Fruit fly (Drosophila melanogaster): ENCODE results near the gene CG12402.

Gene CG12402

DNA sequence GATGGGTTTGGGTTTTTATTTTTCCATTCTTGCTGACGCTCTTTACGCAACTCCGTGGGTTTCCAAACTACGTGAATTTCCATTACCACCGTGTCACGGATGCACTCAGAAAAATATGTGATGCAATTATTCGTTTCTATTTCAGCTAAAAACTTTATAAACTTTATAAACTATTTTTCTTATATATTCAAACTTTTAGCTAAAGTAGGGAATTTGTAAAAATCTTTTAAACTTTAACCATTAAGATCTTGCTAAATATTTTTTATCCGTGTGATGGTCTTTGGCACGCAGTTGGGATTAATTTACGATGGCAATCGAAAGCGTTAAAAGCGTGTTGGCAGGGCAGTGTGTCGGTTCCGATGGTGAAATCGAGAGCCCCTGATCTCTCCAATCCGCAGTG lies 12.7 kb downstream of the CG12402 start (continued):
- TF ChIP-seq Optix (GFP tag; IDR thresholded peaks at IDR 0.05) = no peak
- peak; percentile 28 for TF ChIP-seq CG14710 (tag; optimal IDR thresholded peaks at IDR 0.05)
- TF ChIP-seq Nf-YA (GFP tag; IDR thresholded peaks at IDR 0.05) = no peak; the same call in 1 of the 2 replicates
- peak; percentile 85 for TF ChIP-seq sens (GFP tag)
- TF ChIP-seq CG16779 (GFP tag; IDR thresholded peaks at IDR 0.05) = no peak
- no peak for TF ChIP-seq inv (GFP tag; IDR thresholded peaks at IDR 0.05; ENCODE audit: partially characterized antibody)
- TF ChIP-seq CG7786 (GFP tag; optimal IDR thresholded peaks at IDR 0.05) = no peak
- no peak for TF ChIP-seq bab2 (GFP tag; optimal IDR thresholded peaks at IDR 0.05)
- TF ChIP-seq CG7928 (GFP tag; optimal IDR thresholded peaks at IDR 0.05) = no peak
- peak; percentile 49 for TF ChIP-seq CG8924 (tag; optimal IDR thresholded peaks at IDR 0.05)
- TF ChIP-seq tin (GFP tag; optimal IDR thresholded peaks at IDR 0.05) = peak; percentile 22
- peak; percentile 9 for TF ChIP-seq CG4707 (GFP tag; optimal IDR thresholded peaks at IDR 0.05)
- no peak for TF ChIP-seq CG17186 (GFP tag; optimal IDR thresholded peaks at IDR 0.05)
- TF ChIP-seq fd102C (GFP tag; optimal IDR thresholded peaks at IDR 0.05) = no peak
- TF ChIP-seq luna (GFP tag; optimal IDR thresholded peaks at IDR 0.05) = no peak
- no peak for TF ChIP-seq dmrt11E (tag; optimal IDR thresholded peaks at IDR 0.05)
- TF ChIP-seq CG17802 (tag; optimal IDR thresholded peaks at IDR 0.05) = no peak
- TF ChIP-seq ftz-f1 (GFP tag; optimal IDR thresholded peaks at IDR 0.05) = no peak
- TF ChIP-seq CG11560 (tag; IDR thresholded peaks at IDR 0.05) = no peak
- peak; percentile 57 for TF ChIP-seq CG10979 (tag; optimal IDR thresholded peaks at IDR 0.05)
- peak; percentile 67 for TF ChIP-seq sob (GFP tag; IDR thresholded peaks at IDR 0.05)
- no peak for TF ChIP-seq Neu2 (GFP tag; optimal IDR thresholded peaks at IDR 0.05; ENCODE audit: borderline replicate concordance)

dm6 chr3R:14088887-14089567 lies 19.1 kb downstream of the CG12402 start, which contains the start of gene Npc2b:
Gene Npc2b (plus strand): TSS chr3R:14089517.
- TF ChIP-seq CG18262 (tag; optimal IDR thresholded peaks at IDR 0.05) (peak; percentile 33), CG13624 (GFP tag; optimal IDR thresholded peaks at IDR 0.05) (peak; percentile 63), Antp (GFP tag; optimal IDR thresholded peaks at IDR 0.05) (peak; percentile 33), inv (GFP tag; IDR thresholded peaks at IDR 0.05; ENCODE audit: partially characterized antibody) (peak; percentile 44), CG30403 (GFP tag; optimal IDR thresholded peaks at IDR 0.05) (peak; percentile 75), cato (GFP tag; optimal IDR thresholded peaks at IDR 0.05; ENCODE audit: borderline replicate concordance) (no peak), CG5180 (GFP tag; optimal IDR thresholded peaks at IDR 0.05) (no peak), CG31365 (tag; optimal IDR thresholded peaks at IDR 0.05) (no peak), CG12391 (tag; optimal IDR thresholded peaks at IDR 0.05) (peak; percentile 68), cwo (GFP tag; optimal IDR thresholded peaks at IDR 0.05) (peak; percentile 35), CG10274 (GFP tag; optimal IDR thresholded peaks at IDR 0.05) (no peak), yki (optimal IDR thresholded peaks at IDR 0.05) (no peak), CG11560 (tag; IDR thresholded peaks at IDR 0.05) (no peak), Bdp1 (GFP tag; optimal IDR thresholded peaks at IDR 0.05) (peak; percentile 47), CG12744 (GFP tag; optimal IDR thresholded peaks at IDR 0.05) (peak; percentile 33), CG10321 (GFP tag; IDR thresholded peaks at IDR 0.05) (no peak), CG17361 (GFP tag; IDR thresholded peaks at IDR 0.05) (peak; percentile 36; the same call in 1 of the 3 replicates), oc (tag; optimal IDR thresholded peaks at IDR 0.05) (no peak), CG6272 (GFP tag; IDR thresholded peaks at IDR 0.05) (0 out of 2 replicates have a peak, but pooled peaks have one; percentile 30), ro (GFP tag; IDR thresholded peaks at IDR 0.05) (no peak), CG6813 (GFP tag; optimal IDR thresholded peaks at IDR 0.05) (no peak), Kr (GFP tag; optimal IDR thresholded peaks at IDR 0.05) (no peak), dmrt99B (tag; optimal IDR thresholded peaks at IDR 0.05) (peak; percentile 58), unpg (GFP tag; optimal IDR thresholded peaks at IDR 0.05) (peak; percentile 58), CG11093 (GFP tag; IDR thresholded peaks at IDR 0.05) (no peak), CG15479 (GFP tag; optimal IDR thresholded peaks at IDR 0.05) (no peak), Mes4 (GFP tag; optimal IDR thresholded peaks at IDR 0.05) (peak; percentile 10), CG4282 (GFP tag; optimal IDR thresholded peaks at IDR 0.05) (peak; percentile 37), dimm (GFP tag; IDR thresholded peaks at IDR 0.05) (no peak), croc (GFP tag; conservative IDR thresholded peaks at IDR 0.05) (no peak)
